Worm (Caenorhabditis elegans) whole organism, L4 larva: ENCODE results near the gene atp-2.

Source experiments
- F44E2.7 ChIP-seq: fragments of 200-800 bp; sonication (Bioruptor generic); IDR thresholded peaks from 2 replicates; pipeline ENCODE4 v2.1.2; 2022; ENCODE audit warnings: missing genetic modification characterization, missing compliant biosample characterization
- F49E8.2 ChIP-seq: sonication (generic microtip); optimal IDR thresholded peaks from 2 replicates; lab custom pipeline; 2016; ENCODE audit warnings: missing compliant biosample characterization, mild to moderate bottlenecking, missing genetic modification characterization, borderline replicate concordance
- aha-1 ChIP-seq: fragments of 150-350 bp; peaks from one replicate; lab custom pipeline; 2014; ENCODE audit warnings: missing biosample characterization, missing genetic modification characterization
- ceh-32 ChIP-seq: sonication (generic microtip); optimal IDR thresholded peaks from 2 replicates; lab custom pipeline; 2016; ENCODE audit warnings: mild to moderate bottlenecking, missing genetic modification characterization, missing compliant biosample characterization; ENCODE audit not compliant: poor library complexity
- duxl-1 ChIP-seq: sonication (generic microtip); optimal IDR thresholded peaks from 2 replicates; lab custom pipeline; 2016; ENCODE audit warnings: mild to moderate bottlenecking, missing genetic modification characterization, moderate library complexity, missing compliant biosample characterization; ENCODE audit not compliant: poor library complexity
- skn-1 ChIP-seq: fragments of 150-350 bp; optimal IDR thresholded peaks from 2 replicates; lab custom pipeline; 2014; ENCODE audit warnings: missing biosample characterization, missing genetic modification characterization
- snpc-4 ChIP-seq: fragments of 150-350 bp; optimal IDR thresholded peaks from 2 replicates; lab custom pipeline; 2014; ENCODE audit warnings: missing biosample characterization, missing genetic modification characterization

DNA sequence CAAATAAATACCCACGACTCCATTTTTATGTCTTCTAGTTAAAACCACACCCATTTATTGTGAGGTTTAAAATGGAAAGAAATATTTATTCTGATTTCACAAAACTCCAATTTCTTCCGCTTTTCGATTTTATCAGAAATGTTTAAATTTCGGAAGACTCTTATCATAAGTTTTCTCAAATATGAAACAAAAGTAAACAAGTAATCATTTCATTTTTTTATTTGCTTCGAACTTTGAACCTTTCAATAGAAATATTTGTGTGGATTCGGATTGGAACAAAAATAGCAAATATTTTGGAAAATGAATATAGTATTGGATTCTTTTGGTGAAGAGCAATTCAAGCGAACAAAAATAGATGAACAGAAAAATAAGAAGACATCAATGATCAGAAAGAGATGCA is 6.4 kb upstream of the atp-2 start:
- TF ChIP-seq aha-1 (tag; lab: Kevin White, UChicago) (no peak), duxl-1 (tag; lab: Kevin White, UChicago) (no peak), ceh-32 (tag; lab: Kevin White, UChicago) (no peak), skn-1 (tag; lab: Kevin White, UChicago) (no peak), snpc-4 (no peak), F44E2.7 (no peak), F49E8.2 (tag; lab: Kevin White, UChicago) (no peak)
